Worm (Caenorhabditis elegans): Measurements from ENCODE around the gene ocam-1.

ce11 chrV:14153615-14154014 lies 13.9 kb downstream of the ocam-1 start:
- TF ChIP-seq unc-39 (tag; optimal IDR thresholded peaks at IDR 0.05) (no peak), ztf-11 (tag; optimal IDR thresholded peaks at IDR 0.05) (no peak), nhr-12 (tag; optimal IDR thresholded peaks at IDR 0.05) (no peak), lsy-2 (tag; optimal IDR thresholded peaks at IDR 0.05) (no peak), blmp-1 (tag; optimal IDR thresholded peaks at IDR 0.05; ENCODE audit: insufficient read depth) (no peak), ama-1 (optimal IDR thresholded peaks at IDR 0.05) (no peak), unc-62 (GFP tag; optimal IDR thresholded peaks at IDR 0.05) (no peak), fos-1 (tag; optimal IDR thresholded peaks at IDR 0.05) (no peak), nhr-77 (tag; optimal IDR thresholded peaks at IDR 0.05) (no peak), lin-39 (tag; optimal IDR thresholded peaks at IDR 0.05) (no peak), elt-1 (tag; optimal IDR thresholded peaks at IDR 0.05) (no peak), unc-55 (GFP tag; optimal IDR thresholded peaks at IDR 0.05) (peak; percentile 8), nhr-11 (tag; optimal IDR thresholded peaks at IDR 0.05) (no peak)

Data from whole organism, L2 larva.